Fruit fly (Drosophila melanogaster): ENCODE data around the gene Cht7.
A peak's percentile ranks its signal among the peaks of the same experiment; 100 is the strongest.

The Cht7 gene

dm6 chr3L:3060054-3060979, 46.4 kb downstream of the Cht7 start (continued):
- peak; percentile 97 for TF ChIP-seq Gsc (GFP tag; IDR thresholded peaks at IDR 0.05)
- TF ChIP-seq repo (GFP tag; optimal IDR thresholded peaks at IDR 0.05) = peak; percentile 98
- peak; percentile 98 for TF ChIP-seq CG6175 (GFP tag; IDR thresholded peaks at IDR 0.05)
- peak; percentile 63 for TF ChIP-seq bigmax (GFP tag; optimal IDR thresholded peaks at IDR 0.05)
- TF ChIP-seq CG1647 (GFP tag; optimal IDR thresholded peaks at IDR 0.05) = peak; percentile 98
- TF ChIP-seq CG5180 (GFP tag; optimal IDR thresholded peaks at IDR 0.05) = peak; percentile 90
- no peak for TF ChIP-seq Hr39 (optimal IDR thresholded peaks at IDR 0.05)
- TF ChIP-seq CTCF (GFP tag; optimal IDR thresholded peaks at IDR 0.05) = peak; percentile 65
- peak; percentile 98 for TF ChIP-seq croc (GFP tag; conservative IDR thresholded peaks at IDR 0.05)
- peak; percentile 90 for TF ChIP-seq CG13894 (tag; optimal IDR thresholded peaks at IDR 0.05)
- peak; percentile 98 for TF ChIP-seq Hr51 (GFP tag; optimal IDR thresholded peaks at IDR 0.05)
- no peak; the same call in 1 of the 2 replicates for TF ChIP-seq amos (GFP tag; IDR thresholded peaks at IDR 0.05; ENCODE audit: partially characterized antibody)
- peak; percentile 100 for TF ChIP-seq Ptx1 (GFP tag; IDR thresholded peaks at IDR 0.05)
- TF ChIP-seq tap (tag; optimal IDR thresholded peaks at IDR 0.05) = peak; percentile 97
- TF ChIP-seq CG6254 (GFP tag; optimal IDR thresholded peaks at IDR 0.05) = peak; percentile 91
- peak; percentile 99 for TF ChIP-seq CG9932 (GFP tag; IDR thresholded peaks at IDR 0.05)
- peak; percentile 98 for TF ChIP-seq Fer1 (GFP tag; optimal IDR thresholded peaks at IDR 0.05)
- peak; percentile 94 for TF ChIP-seq ac (GFP tag; optimal IDR thresholded peaks at IDR 0.05)
- peak; percentile 93 for TF ChIP-seq Hey (tag; optimal IDR thresholded peaks at IDR 0.05)
- peak; percentile 46; the same call in 1 of the 2 replicates for TF ChIP-seq hbn (GFP tag; IDR thresholded peaks at IDR 0.05; ENCODE audit: partially characterized antibody)
- peak; percentile 98 for TF ChIP-seq chn (GFP tag; optimal IDR thresholded peaks at IDR 0.05)
- peak; percentile 93 for TF ChIP-seq gsb-n (tag; optimal IDR thresholded peaks at IDR 0.05)
- TF ChIP-seq HLH4C (GFP tag; IDR thresholded peaks at IDR 0.05; ENCODE audit: partially characterized antibody) = no peak
- peak; percentile 97 for TF ChIP-seq CG7357 (GFP tag; IDR thresholded peaks at IDR 0.05)
- TF ChIP-seq Lpt (GFP tag; optimal IDR thresholded peaks at IDR 0.05) = peak; percentile 12
- TF ChIP-seq CG12391 (tag; optimal IDR thresholded peaks at IDR 0.05) = peak; percentile 97
- peak; percentile 91 for TF ChIP-seq B-H2 (GFP tag; optimal IDR thresholded peaks at IDR 0.05)
- TF ChIP-seq CG15011 (GFP tag; optimal IDR thresholded peaks at IDR 0.05) = peak; percentile 97
- TF ChIP-seq ro (GFP tag; IDR thresholded peaks at IDR 0.05) = peak; percentile 97
- TF ChIP-seq CG7963 (GFP tag; IDR thresholded peaks at IDR 0.05; ENCODE audit: partially characterized antibody) = no peak
- peak; percentile 99 for TF ChIP-seq pnt (GFP tag; optimal IDR thresholded peaks at IDR 0.05)
- peak; percentile 95 for TF ChIP-seq CG4328 (GFP tag; optimal IDR thresholded peaks at IDR 0.05)
- TF ChIP-seq CG5953 (GFP tag; IDR thresholded peaks at IDR 0.05) = peak; percentile 99
- TF ChIP-seq CG34376 (GFP tag; optimal IDR thresholded peaks at IDR 0.05) = peak; percentile 93
- TF ChIP-seq abd-A (tag; optimal IDR thresholded peaks at IDR 0.05) = peak; percentile 72
- TF ChIP-seq CG9797 (GFP tag; optimal IDR thresholded peaks at IDR 0.05) = peak; percentile 37
- TF ChIP-seq dpn (GFP tag; optimal IDR thresholded peaks at IDR 0.05) = peak; percentile 99
- TF ChIP-seq sisA (GFP tag; IDR thresholded peaks at IDR 0.05) = peak; percentile 100
- peak; percentile 63 for TF ChIP-seq pfk (GFP tag; optimal IDR thresholded peaks at IDR 0.05)
- TF ChIP-seq CG16779 (GFP tag; IDR thresholded peaks at IDR 0.05) = peak; percentile 99
- peak; percentile 85 for TF ChIP-seq run (tag; optimal IDR thresholded peaks at IDR 0.05)
- peak; percentile 99 for TF ChIP-seq CG4730 (GFP tag; IDR thresholded peaks at IDR 0.05)
- TF ChIP-seq Rx (GFP tag; IDR thresholded peaks at IDR 0.05) = peak; percentile 99
- TF ChIP-seq esg (GFP tag; conservative IDR thresholded peaks at IDR 0.05) = peak; percentile 99
- TF ChIP-seq psq (GFP tag; optimal IDR thresholded peaks at IDR 0.05) = peak; percentile 92
- TF ChIP-seq cato (GFP tag; optimal IDR thresholded peaks at IDR 0.05; ENCODE audit: borderline replicate concordance) = peak; percentile 97
- peak; percentile 97 for TF ChIP-seq CG11504 (tag; optimal IDR thresholded peaks at IDR 0.05)
- peak; percentile 97 for TF ChIP-seq CG1024 (GFP tag; IDR thresholded peaks at IDR 0.05)
- TF ChIP-seq bsh (GFP tag; optimal IDR thresholded peaks at IDR 0.05) = peak; percentile 96 to 97

All from whole organism, embryonic.